Worm (Caenorhabditis elegans) whole organism, L4 larva: ENCODE measurements around the gene msp-63.

Source experiments
- attf-4 ChIP-seq: sonication (generic microtip); optimal IDR thresholded peaks from 3 replicates; lab custom pipeline; 2017; ENCODE audit warnings: missing biosample characterization, missing genetic modification characterization
- ctbp-1 ChIP-seq: fragments of 200-800 bp; sonication (Bioruptor generic); IDR thresholded peaks from 2 replicates; pipeline ENCODE4 v1.3.6; 2022; ENCODE audit warnings: missing genetic modification reagents, missing genetic modification characterization, missing compliant biosample characterization
- daf-12 ChIP-seq: fragments of 150-350 bp; optimal IDR thresholded peaks from 2 replicates; lab custom pipeline; 2014; ENCODE audit warnings: missing biosample characterization, missing genetic modification reagents, missing genetic modification characterization
- daf-16 ChIP-seq, 3 experiments: sonication (generic microtip); optimal IDR thresholded peaks; 2 replicates each; lab custom pipeline; 2016 to 2017; ENCODE audit warnings: missing genetic modification characterization in 3 of 3, missing genetic modification reagents in 3 of 3, mild to moderate bottlenecking in 2 of 3, missing compliant biosample characterization in 2 of 3, missing biosample characterization in 1 of 3, moderate library complexity in 1 of 3
- dmd-6 ChIP-seq: fragments of 200-800 bp; sonication (Bioruptor generic); IDR thresholded peaks from 2 replicates; pipeline ENCODE4 v1.3.6; 2022; ENCODE audit warnings: missing genetic modification reagents, missing genetic modification characterization, missing compliant biosample characterization
- dve-1 ChIP-seq: sonication (generic microtip); optimal IDR thresholded peaks from 2 replicates; lab custom pipeline; 2017; ENCODE audit warnings: antibody characterized with exemption, mild to moderate bottlenecking, missing genetic modification characterization, missing compliant biosample characterization; ENCODE audit not compliant: insufficient read depth
- fkh-10 ChIP-seq: fragments of 150-350 bp; optimal IDR thresholded peaks from 2 replicates; lab custom pipeline; 2014; ENCODE audit warnings: missing biosample characterization, missing genetic modification reagents, missing genetic modification characterization
- hlh-11 ChIP-seq: fragments of 200-800 bp; sonication (Bioruptor generic); optimal IDR thresholded peaks from 2 replicates; lab custom pipeline; 2018; ENCODE audit warnings: mild to moderate bottlenecking, missing genetic modification characterization, missing compliant biosample characterization
- madf-9 ChIP-seq: fragments of 200-800 bp; sonication (Bioruptor generic); conservative IDR thresholded peaks from 2 replicates; pipeline ENCODE4 v1.3.6; 2022; ENCODE audit warnings: missing genetic modification reagents, missing genetic modification characterization, missing compliant biosample characterization
- mep-1 ChIP-seq: fragments of 150-350 bp; sonication (generic microtip); optimal IDR thresholded peaks from 3 replicates; lab custom pipeline; 2014; ENCODE audit warnings: missing biosample characterization, missing genetic modification characterization
- mxl-3 ChIP-seq: fragments of 200-800 bp; sonication (Bioruptor generic); optimal IDR thresholded peaks from 2 replicates; lab custom pipeline; 2018; ENCODE audit warnings: mild to moderate bottlenecking, missing genetic modification characterization, missing compliant biosample characterization
- nhr-10 ChIP-seq: fragments of 150-350 bp; optimal IDR thresholded peaks from 2 replicates; lab custom pipeline; 2014; ENCODE audit warnings: missing biosample characterization, missing genetic modification characterization
- nhr-28 ChIP-seq: fragments of 150-350 bp; optimal IDR thresholded peaks from 2 replicates; lab custom pipeline; 2014; ENCODE audit warnings: missing biosample characterization, missing genetic modification characterization
- nhr-48 ChIP-seq: sonication (generic microtip); optimal IDR thresholded peaks from 2 replicates; lab custom pipeline; 2016; ENCODE audit warnings: mild to moderate bottlenecking, missing genetic modification characterization, missing compliant biosample characterization
- pha-4 ChIP-seq, 2 experiments: fragments of 150-350 bp in 1 of 2; fragments of 200-800 bp in 1 of 2; sonication (Bioruptor generic) in 1 of 2; IDR thresholded peaks in 1 of 2; optimal IDR thresholded peaks in 1 of 2; 2 replicates each; pipeline versions ENCODE4 v1.3.6 to Lab custom; 2014 to 2022; ENCODE audit warnings: missing genetic modification characterization in 2 of 2, missing genetic modification reagents in 2 of 2, missing biosample characterization in 1 of 2, missing compliant biosample characterization in 1 of 2
- php-3 ChIP-seq: fragments of 200-800 bp; sonication (Bioruptor generic); IDR thresholded peaks from 2 replicates; pipeline ENCODE4 v1.3.6; 2022; ENCODE audit warnings: missing genetic modification reagents, missing genetic modification characterization, missing compliant biosample characterization
- pqm-1 ChIP-seq: sonication (generic microtip); optimal IDR thresholded peaks from 2 replicates; lab custom pipeline; 2017; ENCODE audit warnings: missing biosample characterization, missing genetic modification characterization
- skn-1 ChIP-seq: fragments of 150-350 bp; optimal IDR thresholded peaks from 2 replicates; lab custom pipeline; 2014; ENCODE audit warnings: missing biosample characterization, missing genetic modification characterization
- spr-3 ChIP-seq: fragments of 200-800 bp; sonication (Bioruptor generic); optimal IDR thresholded peaks from 2 replicates; lab custom pipeline; 2018; ENCODE audit warnings: mild to moderate bottlenecking, missing genetic modification characterization, missing compliant biosample characterization
- tag-97 ChIP-seq: fragments of 200-800 bp; sonication (Bioruptor generic); IDR thresholded peaks from 2 replicates; pipeline ENCODE4 v1.3.6; 2022; ENCODE audit warnings: missing genetic modification characterization, missing compliant biosample characterization
- tra-1 ChIP-seq: fragments of 200-800 bp; sonication (Bioruptor generic); IDR thresholded peaks from 2 replicates; pipeline ENCODE4 v1.3.6; 2022; ENCODE audit warnings: missing genetic modification reagents, missing genetic modification characterization, missing compliant biosample characterization
- unc-62 ChIP-seq, 3 experiments: fragments of 150-350 bp in 1 of 3; sonication (generic microtip); optimal IDR thresholded peaks in 2 of 3; peaks in 1 of 3; 1 replicate in 1 of 3; 2 replicates in 2 of 3; lab custom pipeline; 2014 to 2017; ENCODE audit warnings: missing biosample characterization in 3 of 3, missing genetic modification characterization in 3 of 3, missing genetic modification reagents in 3 of 3, missing genotype in 1 of 3
- zag-1 ChIP-seq: fragments of 150-350 bp; optimal IDR thresholded peaks from 2 replicates; lab custom pipeline; 2014; ENCODE audit warnings: missing biosample characterization, missing genetic modification characterization
- zfp-2 ChIP-seq: sonication (generic microtip); optimal IDR thresholded peaks from 2 replicates; lab custom pipeline; 2016; ENCODE audit warnings: mild to moderate bottlenecking, missing genetic modification characterization, missing compliant biosample characterization
- zip-11 ChIP-seq: fragments of 200-800 bp; sonication (Bioruptor generic); IDR thresholded peaks from 2 replicates; pipeline ENCODE4 v1.3.6; 2022; ENCODE audit warnings: missing genetic modification characterization, missing compliant biosample characterization
- ztf-7 ChIP-seq: fragments of 150-350 bp; optimal IDR thresholded peaks from 2 replicates; lab custom pipeline; 2014; ENCODE audit warnings: missing biosample characterization, missing genetic modification characterization

Gene msp-63

ce11 chrII:5748395-5748794 lies 48.9 kb downstream of the msp-63 start:
- TF ChIP-seq mep-1 (tag; lab: Kevin White, UChicago) (peak; percentile 40), nhr-28 (tag; lab: Kevin White, UChicago) (peak; percentile 72), zip-11 (GFP tag; lab: Robert Waterston, UW) (no peak), ctbp-1 (GFP tag; lab: Robert Waterston, UW) (no peak), fkh-10 (no peak), daf-16 (GFP tag; optimal IDR thresholded peaks at IDR 0.05; lab: Kevin White, UChicago) (peak in 1 of 2 experiments; percentile 0), daf-16 (tag; optimal IDR thresholded peaks at IDR 0.05; lab: Kevin White, UChicago) (peak; percentile 78), zfp-2 (tag; lab: Kevin White, UChicago) (no peak), tra-1 (GFP tag; lab: Robert Waterston, UW) (peak; percentile 45; the same call in 1 of the 2 replicates), hlh-11 (tag; lab: Kevin White, UChicago) (peak; percentile 85), dve-1 (peak; percentile 89), php-3 (peak; percentile 28; the same call in 1 of the 2 replicates), pha-4 (GFP tag; IDR thresholded peaks at IDR 0.05; lab: Robert Waterston, UW) (peak; percentile 25; the same call in 1 of the 2 replicates), pha-4 (tag; optimal IDR thresholded peaks at IDR 0.05; lab: Kevin White, UChicago) (no peak), mxl-3 (GFP tag; lab: Kevin White, UChicago) (peak; percentile 14), pqm-1 (tag; lab: Kevin White, UChicago) (peak; percentile 100), dmd-6 (peak; percentile 87), ztf-7 (tag; lab: Kevin White, UChicago) (no peak), nhr-10 (peak; percentile 46), daf-12 (tag; lab: Kevin White, UChicago) (no peak), attf-4 (tag; lab: Kevin White, UChicago) (no peak), zag-1 (tag; lab: Kevin White, UChicago) (no peak), nhr-48 (peak; percentile 27), unc-62 (GFP tag; optimal IDR thresholded peaks at IDR 0.05 in 1 of 2; lab: Kevin White, UChicago) (peak in 1 of 2 experiments; percentile 55), unc-62 (tag; optimal IDR thresholded peaks at IDR 0.05; lab: Kevin White, UChicago) (no peak)

- peak; percentile 30 for TF ChIP-seq hlh-11 (tag; lab: Kevin White, UChicago)
- TF ChIP-seq spr-3 (GFP tag; lab: Kevin White, UChicago) = no peak
- no peak for TF ChIP-seq attf-4 (tag; lab: Kevin White, UChicago)
- TF ChIP-seq pqm-1 (tag; lab: Kevin White, UChicago) = peak; percentile 73
- no peak for TF ChIP-seq daf-16 (GFP tag; optimal IDR thresholded peaks at IDR 0.05; lab: Kevin White, UChicago)
- peak; percentile 27 for TF ChIP-seq daf-16 (tag; optimal IDR thresholded peaks at IDR 0.05; lab: Kevin White, UChicago)
- TF ChIP-seq dmd-6 = peak; percentile 21; the same call in 1 of the 2 replicates
- no peak for TF ChIP-seq skn-1 (tag; lab: Kevin White, UChicago)
- TF ChIP-seq nhr-28 (tag; lab: Kevin White, UChicago) = peak; percentile 72
- TF ChIP-seq tag-97 (GFP tag; lab: Robert Waterston, UW) = no peak
- no peak for TF ChIP-seq madf-9 (GFP tag; lab: Robert Waterston, UW)
Observed at ce11 chrII:5747312-5747711, 49.9 kb downstream of the msp-63 start.
